Fruit fly (Drosophila melanogaster): ENCODE measurements around the gene CkIIalpha-i3.

The CkIIalpha-i3 gene

dm6 chr3L:737445-738116, 27.2 kb upstream of the CkIIalpha-i3 start (continued):
- no peak for TF ChIP-seq salr (GFP tag; optimal IDR thresholded peaks at IDR 0.05)
- TF ChIP-seq dac (GFP tag; optimal IDR thresholded peaks at IDR 0.05), result no peak
- no peak for TF ChIP-seq Hr39 (GFP tag; optimal IDR thresholded peaks at IDR 0.05)
- TF ChIP-seq Eip75B (GFP tag; optimal IDR thresholded peaks at IDR 0.05), result peak; percentile 11
- peak; percentile 35 for TF ChIP-seq CG32006 (GFP tag; optimal IDR thresholded peaks at IDR 0.05)
- no peak for TF ChIP-seq CG11902 (GFP tag; optimal IDR thresholded peaks at IDR 0.05)
- TF ChIP-seq CG4318 (GFP tag; optimal IDR thresholded peaks at IDR 0.05), result no peak
- no peak for TF ChIP-seq CG1621 (tag; optimal IDR thresholded peaks at IDR 0.05)
- TF ChIP-seq CG6808 (GFP tag; optimal IDR thresholded peaks at IDR 0.05), result peak; percentile 26
- peak; percentile 43 for TF ChIP-seq acj6 (GFP tag; optimal IDR thresholded peaks at IDR 0.05)
- no peak for TF ChIP-seq CG6854 (GFP tag; optimal IDR thresholded peaks at IDR 0.05)
- peak; percentile 20 for TF ChIP-seq CG9139 (GFP tag; optimal IDR thresholded peaks at IDR 0.05)
- TF ChIP-seq CG7368 (GFP tag; optimal IDR thresholded peaks at IDR 0.05), result no peak
- TF ChIP-seq Ets21C (GFP tag; optimal IDR thresholded peaks at IDR 0.05), result no peak
- no peak for TF ChIP-seq CG11294 (GFP tag; IDR thresholded peaks at IDR 0.05)
- TF ChIP-seq OdsH (GFP tag; optimal IDR thresholded peaks at IDR 0.05), result peak; percentile 16
- TF ChIP-seq Hr4 (GFP tag; optimal IDR thresholded peaks at IDR 0.05), result no peak
- peak; percentile 69 for TF ChIP-seq Eip78C (GFP tag)
- no peak for TF ChIP-seq Gug (GFP tag; IDR thresholded peaks at IDR 0.05)
- peak; percentile 23 for TF ChIP-seq Sox14 (GFP tag; optimal IDR thresholded peaks at IDR 0.05)

- TF ChIP-seq ss (GFP tag; optimal IDR thresholded peaks at IDR 0.05), result peak in 1 of 2 experiments; percentile 14
- no peak for TF ChIP-seq CG6854 (GFP tag; optimal IDR thresholded peaks at IDR 0.05)
- no peak for TF ChIP-seq Sox15 (GFP tag; optimal IDR thresholded peaks at IDR 0.05)
- TF ChIP-seq spab (GFP tag; optimal IDR thresholded peaks at IDR 0.05), result no peak
- TF ChIP-seq eg (GFP tag; IDR thresholded peaks at IDR 0.05), result no peak
- TF ChIP-seq svp (GFP tag), result no peak
- no peak for TF ChIP-seq Sox102F (GFP tag; optimal IDR thresholded peaks at IDR 0.05)
- peak; percentile 40 for TF ChIP-seq CG9139 (GFP tag; optimal IDR thresholded peaks at IDR 0.05)
- TF ChIP-seq Sox14 (GFP tag; optimal IDR thresholded peaks at IDR 0.05), result no peak
- peak; percentile 92 for TF ChIP-seq CG1621 (tag; optimal IDR thresholded peaks at IDR 0.05)
- TF ChIP-seq fd85E (GFP tag; optimal IDR thresholded peaks at IDR 0.05), result no peak
- TF ChIP-seq CG4318 (GFP tag; optimal IDR thresholded peaks at IDR 0.05), result no peak
- no peak for TF ChIP-seq cyc (GFP tag; optimal IDR thresholded peaks at IDR 0.05)
Measured at dm6 chr3L:736542-737166, 26.2 kb upstream of the CkIIalpha-i3 start.

dm6 chr3L:735948-736347, 25.5 kb upstream of the CkIIalpha-i3 start:
- TF ChIP-seq vri (GFP tag; optimal IDR thresholded peaks at IDR 0.05) (peak; percentile 24), dsx (GFP tag; optimal IDR thresholded peaks at IDR 0.05; ENCODE audit: poor library complexity, severe bottlenecking) (peak; percentile 70), fkh (GFP tag; optimal IDR thresholded peaks at IDR 0.05) (no peak), salr (GFP tag; optimal IDR thresholded peaks at IDR 0.05) (peak in 1 of 2 experiments; percentile 59), eg (GFP tag; IDR thresholded peaks at IDR 0.05) (peak; percentile 68; the same call in 1 of the 3 replicates), Sox14 (GFP tag; optimal IDR thresholded peaks at IDR 0.05) (peak; percentile 71), Blimp-1 (GFP tag; optimal IDR thresholded peaks at IDR 0.05) (no peak), CG9139 (GFP tag; optimal IDR thresholded peaks at IDR 0.05) (peak; percentile 41), CG6808 (GFP tag; optimal IDR thresholded peaks at IDR 0.05) (peak; percentile 68), CG10631 (GFP tag; optimal IDR thresholded peaks at IDR 0.05) (peak; percentile 83), CG6792 (GFP tag; optimal IDR thresholded peaks at IDR 0.05) (peak; percentile 62), Eip93F (GFP tag; optimal IDR thresholded peaks at IDR 0.05) (no peak), Smox (GFP tag; optimal IDR thresholded peaks at IDR 0.05) (peak; percentile 43), CG3032 (tag; optimal IDR thresholded peaks at IDR 0.05) (peak; percentile 82), svp (GFP tag) (peak; percentile 72), fd59A (GFP tag; optimal IDR thresholded peaks at IDR 0.05) (peak; percentile 75), CG10669 (GFP tag; optimal IDR thresholded peaks at IDR 0.05) (peak; percentile 78), ss (GFP tag; optimal IDR thresholded peaks at IDR 0.05) (peak; percentile 17 to 57), lz (GFP tag; optimal IDR thresholded peaks at IDR 0.05) (peak; percentile 65), achi (GFP tag; optimal IDR thresholded peaks at IDR 0.05) (peak; percentile 61), Ets96B (tag; optimal IDR thresholded peaks at IDR 0.05) (peak; percentile 83), Hr39 (GFP tag; optimal IDR thresholded peaks at IDR 0.05) (peak; percentile 51), CG34406 (GFP tag; optimal IDR thresholded peaks at IDR 0.05) (peak; percentile 21), CG32006 (GFP tag; optimal IDR thresholded peaks at IDR 0.05) (peak; percentile 29), CG1621 (tag; optimal IDR thresholded peaks at IDR 0.05) (peak; percentile 74), CG7368 (GFP tag; optimal IDR thresholded peaks at IDR 0.05) (peak; percentile 29), CG15336 (GFP tag; IDR thresholded peaks at IDR 0.05) (peak; percentile 60), pdm3 (GFP tag; optimal IDR thresholded peaks at IDR 0.05) (peak; percentile 54)

Measured in whole organism, prepupa.